Worm (Caenorhabditis elegans): ENCODE results near the gene smgl-2.

The smgl-2 gene

ce11 chrIV:3725845-3726244 lies at the start of gene smgl-2:
Gene smgl-2, plus strand, starts transcription at chrIV:3726164.
- no peak for TF ChIP-seq nhr-28 (tag; optimal IDR thresholded peaks at IDR 0.05)
- peak; percentile 41 for TF ChIP-seq elt-2 (tag; optimal IDR thresholded peaks at IDR 0.05)
- no peak for TF ChIP-seq ceh-16 (tag; optimal IDR thresholded peaks at IDR 0.05)
- no peak for TF ChIP-seq ceh-9 (tag; optimal IDR thresholded peaks at IDR 0.05)
- TF ChIP-seq pqm-1 (tag; optimal IDR thresholded peaks at IDR 0.05) = peak; percentile 50
- no peak for TF ChIP-seq nhr-11 (tag; optimal IDR thresholded peaks at IDR 0.05)
- no peak for TF ChIP-seq tbx-2 (tag; optimal IDR thresholded peaks at IDR 0.05)
- no peak for TF ChIP-seq ZK546.5 (tag; optimal IDR thresholded peaks at IDR 0.05)
- TF ChIP-seq zag-1 (tag; optimal IDR thresholded peaks at IDR 0.05) = no peak
- TF ChIP-seq elt-1 (tag; optimal IDR thresholded peaks at IDR 0.05) = no peak
- TF ChIP-seq ztf-11 (tag; optimal IDR thresholded peaks at IDR 0.05) = no peak
- TF ChIP-seq pha-4 (tag; optimal IDR thresholded peaks at IDR 0.05) = peak; percentile 79
- no peak for TF ChIP-seq fos-1 (tag; optimal IDR thresholded peaks at IDR 0.05)
- TF ChIP-seq egl-27 (tag; optimal IDR thresholded peaks at IDR 0.05) = no peak
- no peak for TF ChIP-seq lsy-12 (tag; optimal IDR thresholded peaks at IDR 0.05)
- peak; percentile 81 for TF ChIP-seq lin-15B (tag; optimal IDR thresholded peaks at IDR 0.05)
- TF ChIP-seq nhr-23 (tag; optimal IDR thresholded peaks at IDR 0.05) = peak; percentile 65
- TF ChIP-seq nhr-77 (tag; optimal IDR thresholded peaks at IDR 0.05) = no peak
- TF ChIP-seq eor-1 (tag; optimal IDR thresholded peaks at IDR 0.05) = peak in 1 of 2 experiments; percentile 40
- TF ChIP-seq ama-1 (optimal IDR thresholded peaks at IDR 0.05) = no peak
- TF ChIP-seq skn-1 (tag; optimal IDR thresholded peaks at IDR 0.05) = no peak
- TF ChIP-seq nhr-237 (tag; optimal IDR thresholded peaks at IDR 0.05) = no peak
- TF ChIP-seq egl-5 (tag; optimal IDR thresholded peaks at IDR 0.05) = peak; percentile 80
- TF ChIP-seq ceh-82 (tag; optimal IDR thresholded peaks at IDR 0.05) = peak; percentile 27
- TF ChIP-seq nhr-76 (tag; optimal IDR thresholded peaks at IDR 0.05) = no peak
- TF ChIP-seq R02D3.7 (tag; optimal IDR thresholded peaks at IDR 0.05) = peak; percentile 44
- no peak for TF ChIP-seq jun-1 (tag; optimal IDR thresholded peaks at IDR 0.05)
- no peak for TF ChIP-seq elt-3 (tag; optimal IDR thresholded peaks at IDR 0.05)
- no peak for TF ChIP-seq lin-39 (tag; optimal IDR thresholded peaks at IDR 0.05)
- TF ChIP-seq ceh-28 (tag; optimal IDR thresholded peaks at IDR 0.05) = peak; percentile 40
- no peak for TF ChIP-seq mdl-1 (tag; optimal IDR thresholded peaks at IDR 0.05)
- no peak for TF ChIP-seq fkh-2 (tag; optimal IDR thresholded peaks at IDR 0.05)
- TF ChIP-seq nhr-43 (tag; optimal IDR thresholded peaks at IDR 0.05; ENCODE audit: poor library complexity, severe bottlenecking) = no peak
- peak; percentile 52 for TF ChIP-seq hmg-11 (tag; optimal IDR thresholded peaks at IDR 0.05)
- no peak for TF ChIP-seq unc-39 (tag; optimal IDR thresholded peaks at IDR 0.05)
- TF ChIP-seq snpc-4 (tag; optimal IDR thresholded peaks at IDR 0.05) = peak; percentile 57
- TF ChIP-seq nhr-12 (tag; optimal IDR thresholded peaks at IDR 0.05) = no peak
- TF ChIP-seq nfya-1 (tag; optimal IDR thresholded peaks at IDR 0.05; ENCODE audit: insufficient read depth) = peak; percentile 76
- no peak for TF ChIP-seq ztf-4 (tag; optimal IDR thresholded peaks at IDR 0.05)
- TF ChIP-seq nhr-25 (tag; optimal IDR thresholded peaks at IDR 0.05) = peak; percentile 42
- no peak for TF ChIP-seq nhr-67 (tag; optimal IDR thresholded peaks at IDR 0.05)
- no peak for TF ChIP-seq unc-62 (GFP tag; optimal IDR thresholded peaks at IDR 0.05)
- no peak for TF ChIP-seq fkh-10 (GFP tag; optimal IDR thresholded peaks at IDR 0.05)
- no peak for TF ChIP-seq mml-1 (tag; optimal IDR thresholded peaks at IDR 0.05)
- TF ChIP-seq daf-12 (tag; optimal IDR thresholded peaks at IDR 0.05) = no peak
- TF ChIP-seq aly-2 (tag; optimal IDR thresholded peaks at IDR 0.05) = no peak
- TF ChIP-seq sea-2 (GFP tag; optimal IDR thresholded peaks at IDR 0.05) = no peak

- TF ChIP-seq nhr-67 (tag; optimal IDR thresholded peaks at IDR 0.05) (no peak), unc-39 (tag; optimal IDR thresholded peaks at IDR 0.05) (no peak), daf-12 (tag; optimal IDR thresholded peaks at IDR 0.05) (no peak), sea-2 (GFP tag; optimal IDR thresholded peaks at IDR 0.05) (no peak), mdl-1 (tag; optimal IDR thresholded peaks at IDR 0.05) (no peak), ama-1 (optimal IDR thresholded peaks at IDR 0.05) (no peak), fkh-10 (GFP tag; optimal IDR thresholded peaks at IDR 0.05) (no peak), skn-1 (tag; optimal IDR thresholded peaks at IDR 0.05) (no peak), lin-15B (tag; optimal IDR thresholded peaks at IDR 0.05) (no peak)
Observed at ce11 chrIV:3681763-3682162, 44.2 kb upstream of the smgl-2 start.

Data from whole organism, L3 larva.